Fruit fly (Drosophila melanogaster): ENCODE measurements around the gene Tak1.

Gene Tak1

dm6 chrX:20502776-20503503, 21.8 kb downstream of the Tak1 start (continued):
- peak; percentile 30 for TF ChIP-seq CG2712 (tag; optimal IDR thresholded peaks at IDR 0.05)
- TF ChIP-seq Lpt (GFP tag; optimal IDR thresholded peaks at IDR 0.05) = no peak
- TF ChIP-seq CG6254 (GFP tag; optimal IDR thresholded peaks at IDR 0.05) = no peak
- no peak for TF ChIP-seq Doc3 (GFP tag; IDR thresholded peaks at IDR 0.05; ENCODE audit: partially characterized antibody)
- no peak for TF ChIP-seq CG33557 (GFP tag; optimal IDR thresholded peaks at IDR 0.05)
- peak; percentile 50 for TF ChIP-seq CG18262 (tag; optimal IDR thresholded peaks at IDR 0.05)
- TF ChIP-seq CG17568 (GFP tag; optimal IDR thresholded peaks at IDR 0.05) = peak; percentile 37
- TF ChIP-seq Elba2 (GFP tag; optimal IDR thresholded peaks at IDR 0.05) = no peak
- no peak for TF ChIP-seq CG9932 (GFP tag; IDR thresholded peaks at IDR 0.05)
- TF ChIP-seq Ets97D (GFP tag; optimal IDR thresholded peaks at IDR 0.05) = peak; percentile 6
- TF ChIP-seq zfh2 (GFP tag; optimal IDR thresholded peaks at IDR 0.05) = no peak
- peak; percentile 70 for TF ChIP-seq dmrt99B (tag; optimal IDR thresholded peaks at IDR 0.05)
- TF ChIP-seq gsb-n (tag; optimal IDR thresholded peaks at IDR 0.05) = no peak
- peak; percentile 5 for TF ChIP-seq CG9727 (GFP tag; optimal IDR thresholded peaks at IDR 0.05)
- no peak for TF ChIP-seq CTCF (GFP tag; optimal IDR thresholded peaks at IDR 0.05)
- TF ChIP-seq Atf3 (GFP tag; optimal IDR thresholded peaks at IDR 0.05) = no peak
- TF ChIP-seq CG3838 (GFP tag; optimal IDR thresholded peaks at IDR 0.05) = no peak
- TF ChIP-seq tll (GFP tag; optimal IDR thresholded peaks at IDR 0.05) = no peak
- peak; percentile 12 for TF ChIP-seq CG1603 (tag; optimal IDR thresholded peaks at IDR 0.05)
- no peak for TF ChIP-seq salm (tag; optimal IDR thresholded peaks at IDR 0.05)
- peak; percentile 58 for TF ChIP-seq BtbVII (GFP tag; optimal IDR thresholded peaks at IDR 0.05)
- TF ChIP-seq tna (GFP tag; IDR thresholded peaks at IDR 0.05; ENCODE audit: partially characterized antibody) = no peak
- peak; percentile 31 for TF ChIP-seq CG1529 (GFP tag; optimal IDR thresholded peaks at IDR 0.05)
- peak; percentile 54 for TF ChIP-seq sug (tag; optimal IDR thresholded peaks at IDR 0.05)
- peak; percentile 67 for TF ChIP-seq CG2120 (GFP tag; optimal IDR thresholded peaks at IDR 0.05)
- TF ChIP-seq CG10654 (GFP tag; optimal IDR thresholded peaks at IDR 0.05) = no peak
- TF ChIP-seq CG43689 (GFP tag; IDR thresholded peaks at IDR 0.05) = no peak
- TF ChIP-seq HmgD (GFP tag; optimal IDR thresholded peaks at IDR 0.05) = no peak
- no peak for TF ChIP-seq croc (GFP tag; conservative IDR thresholded peaks at IDR 0.05)
- TF ChIP-seq CG10267 (tag; optimal IDR thresholded peaks at IDR 0.05) = peak; percentile 18
- TF ChIP-seq crol (GFP tag; IDR thresholded peaks at IDR 0.05) = peak; percentile 91
- TF ChIP-seq al (GFP tag; IDR thresholded peaks at IDR 0.05) = peak; percentile 24; the same call in 1 of the 2 replicates
- peak; percentile 28; the same call in 1 of the 3 replicates for TF ChIP-seq tgo (GFP tag; IDR thresholded peaks at IDR 0.05)
- no peak for TF ChIP-seq fru (optimal IDR thresholded peaks at IDR 0.05)
- peak; percentile 26; the same call in 1 of the 3 replicates for TF ChIP-seq otp (GFP tag; IDR thresholded peaks at IDR 0.05)
- peak; percentile 56 for TF ChIP-seq HHEX (GFP tag; optimal IDR thresholded peaks at IDR 0.05)
- no peak for TF ChIP-seq CG11398 (GFP tag; optimal IDR thresholded peaks at IDR 0.05)
- TF ChIP-seq bcd (GFP tag; optimal IDR thresholded peaks at IDR 0.05) = peak; percentile 40
- TF ChIP-seq CG17912 (GFP tag; optimal IDR thresholded peaks at IDR 0.05) = no peak
- TF ChIP-seq prd (optimal IDR thresholded peaks at IDR 0.05) = no peak
- peak; percentile 53; the same call in 2 of the 3 replicates for TF ChIP-seq prd (GFP tag; IDR thresholded peaks at IDR 0.05)
- no peak for TF ChIP-seq C15 (GFP tag; IDR thresholded peaks at IDR 0.05)
- TF ChIP-seq Adf1 (GFP tag; IDR thresholded peaks at IDR 0.05) = peak; percentile 18; the same call in 1 of the 2 replicates
- TF ChIP-seq her (GFP tag; optimal IDR thresholded peaks at IDR 0.05) = no peak
- peak; percentile 97 for TF ChIP-seq D19A (tag; optimal IDR thresholded peaks at IDR 0.05)
- TF ChIP-seq bab2 (GFP tag; optimal IDR thresholded peaks at IDR 0.05) = peak; percentile 18
- TF ChIP-seq CG11085 (GFP tag; IDR thresholded peaks at IDR 0.05) = no peak
- TF ChIP-seq H2.0 (GFP tag; IDR thresholded peaks at IDR 0.05) = 0 out of 2 replicates have a peak, but pooled peaks have one; percentile 15
- peak; percentile 13 for TF ChIP-seq CG4424 (GFP tag; optimal IDR thresholded peaks at IDR 0.05)
- no peak for TF ChIP-seq CG6654 (GFP tag; optimal IDR thresholded peaks at IDR 0.05)
- 0 out of 3 replicates have a peak, but pooled peaks have one; percentile 29 for TF ChIP-seq CG11093 (GFP tag; IDR thresholded peaks at IDR 0.05)
